Fruit fly (Drosophila melanogaster): Measurements from ENCODE around the gene CG14252.

The CG14252 gene

DNA sequence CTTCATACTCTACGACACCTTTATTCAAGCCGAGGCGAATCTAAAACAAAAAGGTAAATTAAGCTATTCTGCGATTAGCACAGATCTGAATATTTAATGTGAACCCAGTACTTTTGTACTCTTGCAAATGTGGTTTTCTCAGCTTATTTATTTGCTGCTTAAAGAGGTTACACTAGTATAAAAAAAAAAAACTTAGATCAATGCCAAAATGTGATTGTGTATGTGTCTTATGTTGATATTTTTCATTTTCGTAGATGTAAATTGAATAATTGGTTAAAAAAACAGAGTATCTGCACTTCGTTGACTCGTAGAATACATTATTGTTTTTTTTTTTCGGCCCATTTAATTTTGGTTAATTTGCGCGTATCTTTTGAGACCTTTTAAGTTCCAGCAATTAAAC, 24.4 kb downstream of the CG14252 start:
- TF ChIP-seq svp (GFP tag) (no peak), salr (GFP tag; optimal IDR thresholded peaks at IDR 0.05) (no peak), achi (GFP tag; optimal IDR thresholded peaks at IDR 0.05) (no peak), dsx (GFP tag; optimal IDR thresholded peaks at IDR 0.05; ENCODE audit: poor library complexity, severe bottlenecking) (no peak), lz (GFP tag; optimal IDR thresholded peaks at IDR 0.05) (no peak), Ets21C (GFP tag; optimal IDR thresholded peaks at IDR 0.05) (no peak), Sox14 (GFP tag; optimal IDR thresholded peaks at IDR 0.05) (no peak), CG11902 (GFP tag; optimal IDR thresholded peaks at IDR 0.05) (no peak), CG6276 (GFP tag; optimal IDR thresholded peaks at IDR 0.05) (no peak), CG15336 (GFP tag; IDR thresholded peaks at IDR 0.05) (no peak)

DNA sequence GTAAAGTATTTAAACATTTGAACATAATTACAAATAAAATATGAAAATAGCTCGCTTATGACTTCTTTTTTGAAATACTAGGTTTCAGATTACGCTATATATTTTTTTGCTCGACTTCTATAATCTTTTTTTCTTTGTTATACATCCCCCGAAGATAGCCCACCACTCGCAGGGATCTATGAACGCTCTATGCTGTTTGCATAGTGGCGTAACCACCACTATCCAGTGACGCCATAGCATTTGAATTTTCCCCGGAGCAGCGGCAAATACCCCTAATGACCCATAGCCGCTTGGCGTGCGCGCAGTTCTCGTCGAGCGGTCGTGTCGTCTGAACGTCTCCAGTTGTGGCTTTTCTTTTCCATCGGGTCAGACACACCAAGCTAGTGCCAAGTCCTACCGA, 32.9 kb downstream of the CG14252 start, which contains the start of the genes CG14253 and CG46313:
CG14253 (plus strand) TSS at position 301 of the 400 bp plus-strand sequence.
CG46313 (plus strand) TSS at position 301 of the 400 bp plus-strand sequence.
- TF ChIP-seq CG3919 (GFP tag; optimal IDR thresholded peaks at IDR 0.05), result no peak
- TF ChIP-seq CG8119 (GFP tag; IDR thresholded peaks at IDR 0.05), result no peak
- no peak for TF ChIP-seq Lpt (GFP tag; optimal IDR thresholded peaks at IDR 0.05)
- TF ChIP-seq CG6163 (GFP tag; IDR thresholded peaks at IDR 0.05), result no peak
- TF ChIP-seq pdm3 (GFP tag; optimal IDR thresholded peaks at IDR 0.05), result no peak
- TF ChIP-seq ss (GFP tag; optimal IDR thresholded peaks at IDR 0.05), result no peak
- no peak for TF ChIP-seq CG4318 (GFP tag; optimal IDR thresholded peaks at IDR 0.05)
- TF ChIP-seq net (GFP tag; optimal IDR thresholded peaks at IDR 0.05), result no peak
- no peak for TF ChIP-seq CG15336 (GFP tag; IDR thresholded peaks at IDR 0.05)
- no peak for TF ChIP-seq topi (GFP tag; optimal IDR thresholded peaks at IDR 0.05)
- TF ChIP-seq CG11294 (GFP tag; IDR thresholded peaks at IDR 0.05), result no peak
- TF ChIP-seq Hr4 (GFP tag; optimal IDR thresholded peaks at IDR 0.05), result no peak
- TF ChIP-seq CG8319 (GFP tag; optimal IDR thresholded peaks at IDR 0.05), result no peak
- no peak for TF ChIP-seq salr (GFP tag; optimal IDR thresholded peaks at IDR 0.05)
- no peak for TF ChIP-seq CG6854 (GFP tag; optimal IDR thresholded peaks at IDR 0.05)
- no peak for TF ChIP-seq CG11902 (GFP tag; optimal IDR thresholded peaks at IDR 0.05)
- TF ChIP-seq CG9139 (GFP tag; optimal IDR thresholded peaks at IDR 0.05), result no peak
- no peak for TF ChIP-seq cyc (GFP tag; optimal IDR thresholded peaks at IDR 0.05)
- TF ChIP-seq dac (GFP tag; optimal IDR thresholded peaks at IDR 0.05), result no peak

DNA sequence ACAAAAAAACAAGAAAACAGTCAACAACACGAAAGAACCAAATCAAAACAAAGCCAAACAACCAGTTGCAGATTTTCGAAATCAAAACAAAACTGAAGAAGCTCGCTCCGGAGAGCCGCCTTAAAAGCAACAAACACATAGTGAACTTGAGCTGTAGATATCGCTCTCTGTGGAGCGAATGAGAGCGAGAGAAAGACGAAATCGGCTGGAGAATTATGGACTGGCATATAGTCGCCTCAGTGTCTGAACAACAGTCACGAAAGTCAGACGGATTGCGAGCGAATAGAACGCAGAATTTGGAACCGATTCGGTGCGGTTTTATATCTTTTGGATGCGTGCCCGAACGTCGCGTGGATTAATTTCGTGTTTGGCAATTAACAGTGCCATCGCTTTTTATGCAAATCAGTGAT, 35.0 kb downstream of the CG14252 start:
- no peak for TF ChIP-seq CG31627 (GFP tag; optimal IDR thresholded peaks at IDR 0.05)
- TF ChIP-seq CG16779 (tag; optimal IDR thresholded peaks at IDR 0.05), result no peak
- TF ChIP-seq CG6854 (GFP tag; optimal IDR thresholded peaks at IDR 0.05), result peak; percentile 58
- peak; percentile 27; the same call in 1 of the 2 replicates for TF ChIP-seq CG15336 (GFP tag; IDR thresholded peaks at IDR 0.05)
- TF ChIP-seq esn (GFP tag; optimal IDR thresholded peaks at IDR 0.05), result peak; percentile 13
- peak in 1 of 2 experiments; percentile 72 for TF ChIP-seq ss (GFP tag; optimal IDR thresholded peaks at IDR 0.05)
- TF ChIP-seq eg (GFP tag; IDR thresholded peaks at IDR 0.05), result peak; percentile 62; the same call in 2 of the 3 replicates

DNA sequence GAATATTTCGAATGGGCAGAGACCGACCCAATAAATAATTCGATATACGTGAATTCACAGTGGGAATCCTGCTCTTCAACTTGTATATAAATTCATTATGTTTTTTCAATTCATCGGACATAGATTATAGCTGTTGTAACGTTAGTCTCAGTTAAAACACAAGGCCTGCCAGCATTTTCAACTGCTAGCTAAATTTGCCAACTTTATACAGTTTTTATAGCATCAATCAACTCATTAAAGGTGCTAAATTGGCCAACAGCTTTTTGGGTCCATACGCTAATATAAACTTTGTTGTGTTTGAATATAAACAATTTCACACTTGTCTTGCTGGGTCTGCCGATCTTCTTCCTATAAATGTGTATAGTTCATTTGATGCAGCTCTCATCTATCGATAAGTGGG, 36.8 kb downstream of the CG14252 start:
- TF ChIP-seq svp (GFP tag) (peak; percentile 44), dsx (GFP tag; optimal IDR thresholded peaks at IDR 0.05; ENCODE audit: poor library complexity, severe bottlenecking) (no peak)

DNA sequence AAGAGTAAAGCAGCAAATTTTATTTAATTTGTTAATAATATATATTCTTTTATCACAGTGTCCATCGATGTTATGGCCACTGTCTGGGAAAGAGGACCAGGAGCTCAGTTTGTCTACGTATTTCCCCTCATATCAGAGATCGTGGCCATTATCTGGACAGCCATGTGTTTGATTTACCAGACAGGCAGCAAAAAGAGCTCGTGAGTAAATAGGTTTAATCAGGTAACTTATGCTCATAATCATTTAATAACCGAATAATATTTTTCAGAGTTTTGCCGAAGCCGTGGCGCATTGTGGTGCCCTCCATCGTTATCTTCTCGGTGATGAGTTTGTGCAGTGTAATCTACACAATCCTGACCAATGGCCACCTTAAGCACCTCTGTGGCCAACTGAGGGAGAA, 39.1 kb downstream of the CG14252 start:
- peak; percentile 62 for TF ChIP-seq svp (GFP tag)
- TF ChIP-seq CG11762 (GFP tag; optimal IDR thresholded peaks at IDR 0.05; ENCODE audit: insufficient read depth), result no peak

DNA sequence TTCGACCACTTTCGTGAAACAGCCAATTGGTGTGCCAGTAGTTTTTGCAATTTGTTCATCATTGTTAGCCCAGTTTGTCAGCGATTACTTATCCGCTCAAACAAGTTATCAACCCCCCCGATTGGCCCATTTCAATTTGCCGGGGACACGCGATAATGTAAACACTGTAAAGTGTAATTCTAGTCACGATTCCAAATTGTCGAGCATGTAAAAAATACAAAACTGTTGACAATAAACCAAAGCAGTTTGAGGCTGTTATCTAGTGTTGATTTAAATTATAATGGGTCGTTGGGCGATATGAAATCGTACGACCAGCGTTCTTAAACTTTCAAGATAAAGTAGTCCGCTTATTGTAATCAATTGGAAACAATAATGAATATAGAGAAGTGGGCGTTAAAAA, 42.1 kb downstream of the CG14252 start:
- TF ChIP-seq fkh (GFP tag; optimal IDR thresholded peaks at IDR 0.05) (peak; percentile 23), Met (GFP tag; optimal IDR thresholded peaks at IDR 0.05) (no peak), CG6163 (GFP tag; IDR thresholded peaks at IDR 0.05) (0 out of 3 replicates have a peak, but pooled peaks have one; percentile 9), CG34406 (GFP tag; optimal IDR thresholded peaks at IDR 0.05) (no peak), fd59A (GFP tag; optimal IDR thresholded peaks at IDR 0.05) (no peak), CG6808 (GFP tag; optimal IDR thresholded peaks at IDR 0.05) (no peak), ss (GFP tag; optimal IDR thresholded peaks at IDR 0.05) (peak in 1 of 2 experiments; percentile 37), esn (GFP tag; optimal IDR thresholded peaks at IDR 0.05) (no peak)

Data from whole organism, prepupa.